Fruit fly (Drosophila melanogaster) whole organism, embryonic: Measurements from ENCODE around the gene CG7653.

Source experiments
- Atf3 ChIP-seq: fragments of 200-800 bp; sonication (Bioruptor generic); optimal IDR thresholded peaks from 3 replicates; lab custom pipeline; 2016; ENCODE audit warnings: missing biosample characterization, missing genetic modification characterization
- CG10274 ChIP-seq: fragments of 200-800 bp; sonication (Bioruptor generic); optimal IDR thresholded peaks from 3 replicates; lab custom pipeline; 2017; ENCODE audit warnings: missing biosample characterization, mild to moderate bottlenecking, missing genetic modification characterization
- CG11398 ChIP-seq: fragments of 200-800 bp; sonication (Bioruptor generic); optimal IDR thresholded peaks from 2 replicates; lab custom pipeline; 2016; ENCODE audit warnings: missing biosample characterization, missing genetic modification characterization
- CG11504 ChIP-seq: fragments of 200-800 bp; sonication (Bioruptor generic); optimal IDR thresholded peaks from 3 replicates; lab custom pipeline; 2019; ENCODE audit warnings: missing biosample characterization, mild to moderate bottlenecking, missing genetic modification characterization, moderate library complexity
- CG12219 ChIP-seq: fragments of 200-800 bp; sonication (Bioruptor generic); optimal IDR thresholded peaks from 3 replicates; lab custom pipeline; 2018; ENCODE audit warnings: missing biosample characterization, mild to moderate bottlenecking, missing genetic modification characterization
- CG12391 ChIP-seq: fragments of 200-800 bp; sonication (Bioruptor generic); optimal IDR thresholded peaks from 3 replicates; lab custom pipeline; 2018; ENCODE audit warnings: missing biosample characterization, mild to moderate bottlenecking, missing genetic modification characterization, moderate library complexity
- CG15601 ChIP-seq: fragments of 200-800 bp; sonication (Bioruptor generic); optimal IDR thresholded peaks from 3 replicates; lab custom pipeline; 2019; ENCODE audit warnings: missing biosample characterization, mild to moderate bottlenecking, missing genetic modification characterization, moderate library complexity
- CG1603 ChIP-seq: fragments of 200-800 bp; sonication (Bioruptor generic); optimal IDR thresholded peaks from 2 replicates; lab custom pipeline; 2019; ENCODE audit warnings: missing biosample characterization, mild to moderate bottlenecking, missing genetic modification characterization, moderate library complexity
- CG17912 ChIP-seq: fragments of 200-800 bp; sonication (Bioruptor generic); optimal IDR thresholded peaks from 2 replicates; lab custom pipeline; 2018; ENCODE audit warnings: missing biosample characterization, mild to moderate bottlenecking, missing genetic modification characterization
- CG18011 ChIP-seq: fragments of 200-800 bp; sonication (Bioruptor generic); optimal IDR thresholded peaks from 2 replicates; lab custom pipeline; 2017; ENCODE audit warnings: missing biosample characterization, missing genetic modification characterization, mild to moderate bottlenecking, moderate library complexity, missing genotype
- CG2712 ChIP-seq: fragments of 200-800 bp; optimal IDR thresholded peaks from 3 replicates; lab custom pipeline; 2019; ENCODE audit warnings: missing biosample characterization, mild to moderate bottlenecking, missing genetic modification characterization, moderate library complexity
- CG33557 ChIP-seq: fragments of 200-800 bp; sonication (Bioruptor generic); optimal IDR thresholded peaks from 2 replicates; lab custom pipeline; 2019; ENCODE audit warnings: missing biosample characterization, mild to moderate bottlenecking, missing genetic modification characterization, moderate library complexity
- CG4282 ChIP-seq: fragments of 200-800 bp; sonication (Bioruptor generic); optimal IDR thresholded peaks from 2 replicates; lab custom pipeline; 2016; ENCODE audit warnings: missing biosample characterization, missing genetic modification characterization
- CG4730 ChIP-seq: fragments of 200-800 bp; sonication (Bioruptor generic); IDR thresholded peaks from 2 replicates; pipeline ENCODE4 v1.3.6; 2022; ENCODE audit warnings: missing biosample characterization, missing genetic modification characterization
- CG6254 ChIP-seq: fragments of 200-800 bp; sonication (Bioruptor generic); optimal IDR thresholded peaks from 3 replicates; lab custom pipeline; 2017; ENCODE audit warnings: mild to moderate bottlenecking, missing biosample characterization, missing genetic modification reagents, missing genetic modification characterization
- CG6683 ChIP-seq: fragments of 200-800 bp; sonication (Bioruptor generic); optimal IDR thresholded peaks from 2 replicates; lab custom pipeline; 2017; ENCODE audit warnings: missing biosample characterization, mild to moderate bottlenecking, missing genetic modification characterization, missing genetic modification reagents
- CG9727 ChIP-seq: fragments of 200-800 bp; sonication (Bioruptor generic); optimal IDR thresholded peaks from 3 replicates; lab custom pipeline; 2017; ENCODE audit warnings: missing biosample characterization, mild to moderate bottlenecking, missing genetic modification characterization
- Dfd ChIP-seq, 2 experiments: fragments of >200 bp; optimal IDR thresholded peaks; 2 replicates each; lab custom pipeline; 2017; ENCODE audit warnings: missing biosample characterization in 2 of 2, missing genetic modification characterization in 2 of 2
- HHEX ChIP-seq: fragments of 200-800 bp; sonication (Bioruptor generic); optimal IDR thresholded peaks from 3 replicates; lab custom pipeline; 2017; ENCODE audit warnings: missing biosample characterization, mild to moderate bottlenecking, missing genetic modification characterization, missing genetic modification reagents
- HLH54F ChIP-seq: fragments of 200-800 bp; sonication (Bioruptor generic); optimal IDR thresholded peaks from 3 replicates; lab custom pipeline; 2016; ENCODE audit warnings: missing biosample characterization, missing genetic modification characterization
- Jarid2 ChIP-seq: fragments of 200-800 bp; sonication (Bioruptor generic); optimal IDR thresholded peaks from 3 replicates; lab custom pipeline; 2017; ENCODE audit warnings: mild to moderate bottlenecking, missing biosample characterization, missing genetic modification reagents, missing genetic modification characterization
- Lim3 ChIP-seq: fragments of 200-800 bp; sonication (Bioruptor generic); IDR thresholded peaks from 2 replicates; pipeline ENCODE4 v1.3.6; 2022; ENCODE audit warnings: missing biosample characterization, missing genetic modification characterization
- NC2α ChIP-seq: fragments of 200-800 bp; sonication (Bioruptor generic); optimal IDR thresholded peaks from 2 replicates; lab custom pipeline; 2016; ENCODE audit warnings: missing biosample characterization, missing genetic modification characterization
- Poxn ChIP-seq: fragments of 200-800 bp; sonication (Bioruptor generic); IDR thresholded peaks from 2 replicates; pipeline ENCODE4 v1.3.6; 2022; ENCODE audit warnings: missing biosample characterization, missing genetic modification characterization
- Ravus ChIP-seq: fragments of 200-800 bp; sonication (Bioruptor generic); IDR thresholded peaks from 2 replicates; pipeline ENCODE4 v1.3.6; 2022; ENCODE audit warnings: missing biosample characterization, missing genetic modification characterization
- Rfx ChIP-seq: fragments of 200-800 bp; sonication (Bioruptor generic); IDR thresholded peaks from 2 replicates; pipeline ENCODE4 v1.3.6; 2022; ENCODE audit warnings: missing biosample characterization, missing genetic modification characterization
- Six4 ChIP-seq: fragments of 200-800 bp; sonication (Bioruptor generic); optimal IDR thresholded peaks from 2 replicates; lab custom pipeline; 2016; ENCODE audit warnings: missing biosample characterization, missing genetic modification characterization
- Vsx1 ChIP-seq: fragments of 200-800 bp; sonication (Bioruptor generic); optimal IDR thresholded peaks from 2 replicates; lab custom pipeline; 2017; ENCODE audit warnings: missing biosample characterization, mild to moderate bottlenecking, missing genetic modification characterization, missing genetic modification reagents
- abd-A ChIP-seq: fragments of 200-800 bp; sonication (Bioruptor generic); optimal IDR thresholded peaks from 3 replicates; lab custom pipeline; 2019; ENCODE audit warnings: missing biosample characterization, mild to moderate bottlenecking, missing genetic modification characterization, moderate library complexity
- ac ChIP-seq: fragments of 200-800 bp; sonication (Bioruptor generic); optimal IDR thresholded peaks from 3 replicates; lab custom pipeline; 2017; ENCODE audit warnings: missing biosample characterization, mild to moderate bottlenecking, missing genetic modification characterization
- ato ChIP-seq: fragments of 200-800 bp; sonication (Bioruptor generic); IDR thresholded peaks from 2 replicates; pipeline ENCODE4 v1.3.6; 2022; ENCODE audit warnings: missing biosample characterization, missing genetic modification characterization; ENCODE audit not compliant: partially characterized antibody
- bab2 ChIP-seq: fragments of 200-800 bp; sonication (Bioruptor generic); optimal IDR thresholded peaks from 2 replicates; lab custom pipeline; 2016; ENCODE audit warnings: missing biosample characterization, missing genetic modification characterization
- cg ChIP-seq: fragments of 200-800 bp; sonication (Bioruptor generic); optimal IDR thresholded peaks from 3 replicates; lab custom pipeline; 2019; ENCODE audit warnings: missing biosample characterization, mild to moderate bottlenecking, missing genetic modification characterization, moderate library complexity
- chm ChIP-seq: fragments of 200-800 bp; sonication (Bioruptor generic); IDR thresholded peaks from 2 replicates; pipeline ENCODE4 v1.3.6; 2022; ENCODE audit warnings: missing biosample characterization, missing genetic modification characterization
- crc ChIP-seq: fragments of 200-800 bp; sonication (Bioruptor generic); optimal IDR thresholded peaks from 2 replicates; lab custom pipeline; 2016; ENCODE audit warnings: missing biosample characterization, missing genetic modification characterization
- fd96Cb ChIP-seq: fragments of 200-800 bp; sonication (Bioruptor generic); optimal IDR thresholded peaks from 2 replicates; lab custom pipeline; 2018; ENCODE audit warnings: missing biosample characterization, mild to moderate bottlenecking, missing genetic modification characterization, moderate library complexity
- fu2 ChIP-seq: fragments of 200-800 bp; sonication (Bioruptor generic); optimal IDR thresholded peaks from 2 replicates; lab custom pipeline; 2016; ENCODE audit warnings: missing biosample characterization, missing genetic modification characterization
- gfzf ChIP-seq: fragments of 200-800 bp; sonication (Bioruptor generic); optimal IDR thresholded peaks from 2 replicates; lab custom pipeline; 2016; ENCODE audit warnings: missing biosample characterization, mild to moderate bottlenecking, missing genetic modification characterization, moderate library complexity
- gsb ChIP-seq: fragments of 200-800 bp; sonication (Bioruptor generic); IDR thresholded peaks from 2 replicates; pipeline ENCODE4 v1.3.6; 2022; ENCODE audit warnings: missing biosample characterization, missing genetic modification characterization
- hb ChIP-seq: fragments of 200-800 bp; sonication (Bioruptor generic); IDR thresholded peaks from 3 replicates; pipeline ENCODE4 v1.3.6; 2022; ENCODE audit warnings: missing biosample characterization, missing genetic modification characterization; ENCODE audit not compliant: partially characterized antibody
- hkb ChIP-seq, 2 experiments: fragments of 200-800 bp in 1 of 2; fragments of >200 bp in 1 of 2; sonication (Bioruptor generic) in 1 of 2; IDR thresholded peaks in 1 of 2; optimal IDR thresholded peaks in 1 of 2; 2 replicates each; pipeline versions ENCODE4 v1.3.6 to Lab custom; 2017 to 2022; ENCODE audit warnings: missing biosample characterization in 1 of 2, missing genetic modification characterization in 1 of 2
- peb ChIP-seq: fragments of 200-800 bp; sonication (Bioruptor generic); IDR thresholded peaks from 2 replicates; pipeline ENCODE4 v1.3.6; 2022; ENCODE audit warnings: missing biosample characterization, missing genetic modification characterization
- ranshi ChIP-seq: fragments of 200-800 bp; sonication (Bioruptor generic); IDR thresholded peaks from 2 replicates; pipeline ENCODE4 v1.3.6; 2022; ENCODE audit warnings: missing biosample characterization, missing genetic modification characterization
- sisA ChIP-seq: fragments of 200-800 bp; sonication (Bioruptor generic); IDR thresholded peaks from 2 replicates; pipeline ENCODE4 v1.3.6; 2022; ENCODE audit warnings: missing biosample characterization, missing genetic modification characterization
- slp2 ChIP-seq: fragments of 200-800 bp; sonication (Bioruptor generic); optimal IDR thresholded peaks from 2 replicates; lab custom pipeline; 2016; ENCODE audit warnings: missing biosample characterization, missing genetic modification characterization
- sr ChIP-seq: fragments of 200-800 bp; sonication (Bioruptor generic); IDR thresholded peaks from 3 replicates; pipeline ENCODE4 v1.3.6; 2022; ENCODE audit warnings: missing biosample characterization, missing genetic modification characterization
- stwl ChIP-seq: fragments of 200-800 bp; sonication (Bioruptor generic); optimal IDR thresholded peaks from 3 replicates; lab custom pipeline; 2018; ENCODE audit warnings: missing biosample characterization, mild to moderate bottlenecking, missing genetic modification characterization, moderate library complexity
- toy ChIP-seq: fragments of 200-800 bp; sonication (Bioruptor generic); IDR thresholded peaks from 2 replicates; pipeline ENCODE4 v1.3.6; 2022; ENCODE audit warnings: missing biosample characterization, missing genetic modification characterization
- trh ChIP-seq: fragments of 200-800 bp; sonication (Bioruptor generic); optimal IDR thresholded peaks from 2 replicates; lab custom pipeline; 2016; ENCODE audit warnings: missing biosample characterization, missing genetic modification characterization

Gene CG7653

DNA sequence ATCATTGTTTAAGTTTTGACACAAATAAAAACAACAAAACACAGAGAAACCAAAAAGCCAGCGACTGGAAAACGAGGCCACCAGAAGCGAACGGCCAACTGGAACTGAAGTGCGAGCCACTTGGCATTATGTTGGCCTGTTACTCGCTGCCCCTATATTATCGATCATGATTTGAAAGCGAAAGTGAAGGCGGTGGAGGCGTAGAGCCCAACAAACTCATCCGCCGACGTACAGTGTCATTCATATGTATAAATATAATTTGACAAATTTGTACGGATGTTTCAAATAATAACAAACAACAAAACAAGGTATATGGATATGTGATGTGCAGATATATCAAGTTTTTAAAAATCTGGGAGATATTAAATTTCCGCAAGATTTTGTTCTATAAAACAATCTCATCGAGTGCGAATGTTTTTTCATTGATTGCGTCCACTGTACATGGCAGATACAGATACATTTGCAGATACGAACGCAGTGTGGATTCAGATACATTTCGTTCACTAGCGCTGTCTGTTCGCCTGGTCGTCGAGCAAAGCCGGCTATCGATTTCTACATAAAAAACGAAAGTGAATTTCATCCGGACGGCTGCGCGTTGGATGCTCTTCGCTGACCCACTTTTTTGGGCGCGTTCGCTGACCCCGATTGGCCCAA is 31.1 kb upstream of the CG7653 start (continued):
- TF ChIP-seq Ravus = peak; percentile 81
- TF ChIP-seq Rfx (GFP tag; lab: Robert Waterston, UW) = peak; percentile 95
- TF ChIP-seq abd-A (tag; lab: Kevin White, UChicago) = no peak
- TF ChIP-seq CG2712 (tag; lab: Kevin White, UChicago) = peak; percentile 96
- peak; percentile 92 for TF ChIP-seq ranshi (GFP tag; lab: Robert Waterston, UW)
- TF ChIP-seq cg (GFP tag; lab: Kevin White, UChicago) = peak; percentile 54
- peak; percentile 96 for TF ChIP-seq chm (GFP tag; lab: Robert Waterston, UW)
- no peak for TF ChIP-seq Dfd (GFP tag; optimal IDR thresholded peaks at IDR 0.05; lab: Kevin White, UChicago)
- TF ChIP-seq slp2 (GFP tag; lab: Kevin White, UChicago) = peak; percentile 92
- TF ChIP-seq CG12219 (GFP tag; lab: Kevin White, UChicago) = peak; percentile 97
- TF ChIP-seq trh (GFP tag; lab: Kevin White, UChicago) = peak; percentile 84
- TF ChIP-seq NC2α (GFP tag; lab: Kevin White, UChicago) = peak; percentile 97
- TF ChIP-seq CG9727 (GFP tag; lab: Kevin White, UChicago) = peak; percentile 90
- TF ChIP-seq peb (GFP tag; lab: Robert Waterston, UW) = peak; percentile 93
- peak; percentile 80 for TF ChIP-seq toy (GFP tag; lab: Robert Waterston, UW)
- peak; percentile 82 for TF ChIP-seq CG6683 (GFP tag; lab: Kevin White, UChicago)
- TF ChIP-seq Atf3 (GFP tag; lab: Kevin White, UChicago) = peak; percentile 91
- peak; percentile 95 for TF ChIP-seq sisA
- TF ChIP-seq ato (GFP tag; lab: Robert Waterston, UW) = peak; percentile 17; the same call in 1 of the 2 replicates
- peak; percentile 87 for TF ChIP-seq CG6254 (GFP tag; lab: Kevin White, UChicago)
- peak; percentile 95 for TF ChIP-seq HHEX (GFP tag; lab: Kevin White, UChicago)
- TF ChIP-seq CG17912 (GFP tag; lab: Kevin White, UChicago) = peak; percentile 85
- peak; percentile 87 for TF ChIP-seq CG10274 (GFP tag; lab: Kevin White, UChicago)
- TF ChIP-seq CG4282 = peak; percentile 90
- no peak for TF ChIP-seq hkb (optimal IDR thresholded peaks at IDR 0.05; lab: Kevin White, UChicago)
- TF ChIP-seq hkb (GFP tag; IDR thresholded peaks at IDR 0.05; lab: Robert Waterston, UW) = peak; percentile 98
- TF ChIP-seq CG11504 (tag; lab: Kevin White, UChicago) = peak; percentile 95
- TF ChIP-seq Poxn (GFP tag; lab: Robert Waterston, UW) = peak; percentile 74
- TF ChIP-seq fd96Cb (tag; lab: Kevin White, UChicago) = peak; percentile 95
- TF ChIP-seq CG12391 (tag; lab: Kevin White, UChicago) = peak; percentile 97
- TF ChIP-seq CG1603 (tag; lab: Kevin White, UChicago) = peak; percentile 97
- peak; percentile 96 for TF ChIP-seq HLH54F (GFP tag; lab: Kevin White, UChicago)
- peak; percentile 95 for TF ChIP-seq CG4730 (GFP tag; lab: Robert Waterston, UW)
- TF ChIP-seq fu2 = peak; percentile 90
- TF ChIP-seq ac (GFP tag; lab: Kevin White, UChicago) = peak; percentile 32
- peak; percentile 66; the same call in 1 of the 3 replicates for TF ChIP-seq sr (GFP tag; lab: Robert Waterston, UW)
- TF ChIP-seq Lim3 = peak; percentile 93
- TF ChIP-seq Vsx1 = peak; percentile 87
- TF ChIP-seq CG33557 (GFP tag; lab: Kevin White, UChicago) = peak; percentile 90
- peak; percentile 93 for TF ChIP-seq Six4
- TF ChIP-seq CG18011 (GFP tag; lab: Kevin White, UChicago) = peak; percentile 79
- peak; percentile 95 for TF ChIP-seq CG15601 (tag; lab: Kevin White, UChicago)
- TF ChIP-seq bab2 (GFP tag; lab: Kevin White, UChicago) = peak; percentile 95
- TF ChIP-seq gfzf = no peak
- peak; percentile 94 for TF ChIP-seq CG11398 (GFP tag; lab: Kevin White, UChicago)
- peak; percentile 36; the same call in 1 of the 3 replicates for TF ChIP-seq hb (GFP tag; lab: Robert Waterston, UW)
- TF ChIP-seq gsb (GFP tag; lab: Robert Waterston, UW) = peak; percentile 93
- TF ChIP-seq crc = peak; percentile 93
- peak; percentile 82 for TF ChIP-seq Jarid2 (GFP tag; lab: Kevin White, UChicago)
- TF ChIP-seq stwl (tag; lab: Kevin White, UChicago) = peak; percentile 43
